Worm (Caenorhabditis elegans) whole organism, midembryonic: ENCODE results near the gene T08H10.3.

Experiments used
- T22C8.4 ChIP-seq: fragments of 200-800 bp; sonication (Bioruptor generic); IDR thresholded peaks from 2 replicates; pipeline ENCODE4 v1.3.6; 2022; ENCODE audit warnings: missing genetic modification characterization, missing compliant biosample characterization
- cog-1 ChIP-seq: sonication (generic microtip); optimal IDR thresholded peaks from 2 replicates; lab custom pipeline; 2016; ENCODE audit warnings: missing genetic modification characterization, missing compliant biosample characterization
- flt-1 ChIP-seq: fragments of 200-800 bp; sonication (Bioruptor generic); IDR thresholded peaks from 2 replicates; pipeline ENCODE4 v1.3.6; 2022; ENCODE audit warnings: missing genetic modification characterization, missing compliant biosample characterization
- klf-2 ChIP-seq: fragments of 200-800 bp; sonication (Bioruptor generic); conservative IDR thresholded peaks from 2 replicates; pipeline ENCODE4 v1.3.6; 2022; ENCODE audit warnings: missing genetic modification reagents, missing genetic modification characterization, missing compliant biosample characterization
- ref-1 ChIP-seq: fragments of 200-800 bp; sonication (Bioruptor generic); conservative IDR thresholded peaks from 2 replicates; pipeline ENCODE4 v1.3.6; 2022; ENCODE audit warnings: missing genetic modification reagents, missing genetic modification characterization, missing compliant biosample characterization
- tab-1 ChIP-seq: fragments of 200-800 bp; sonication (Bioruptor generic); IDR thresholded peaks from 2 replicates; pipeline ENCODE4 v1.3.6; 2022; ENCODE audit warnings: missing genetic modification characterization, missing compliant biosample characterization
- ztf-23 ChIP-seq: fragments of 200-800 bp; sonication (Bioruptor generic); IDR thresholded peaks from 2 replicates; pipeline ENCODE4 v1.3.6; 2022; ENCODE audit warnings: missing genetic modification reagents, missing genetic modification characterization, missing compliant biosample characterization
- ztf-29 ChIP-seq: fragments of 200-800 bp; sonication (Bioruptor generic); IDR thresholded peaks from 2 replicates; pipeline ENCODE4 v1.3.6; 2022; ENCODE audit warnings: missing genetic modification reagents, missing genetic modification characterization, missing compliant biosample characterization

DNA sequence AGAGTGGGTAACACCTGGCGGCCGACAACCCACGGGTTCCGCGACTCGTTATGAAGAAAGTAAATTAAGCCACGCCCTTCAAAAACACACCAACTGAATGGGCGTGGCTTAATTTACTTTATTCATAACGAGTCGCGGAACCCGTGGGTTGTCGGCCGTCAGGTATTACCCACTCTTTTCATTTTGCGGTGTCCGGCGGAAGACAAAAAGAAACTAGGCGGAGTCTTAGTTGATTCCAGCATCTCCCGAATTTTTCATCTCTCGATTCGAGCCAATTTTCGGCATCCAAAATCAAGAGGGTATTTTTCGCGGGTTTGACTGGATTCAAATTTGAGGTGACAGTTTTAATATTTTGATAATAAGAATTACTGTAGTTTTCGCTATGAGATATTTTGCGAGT lies 23.5 kb upstream of the T08H10.3 start:
- no peak for TF ChIP-seq flt-1 (GFP tag; lab: Robert Waterston, UW)
- TF ChIP-seq ztf-23 (GFP tag; lab: Robert Waterston, UW) = no peak
- TF ChIP-seq ref-1 (GFP tag; lab: Robert Waterston, UW) = no peak
- TF ChIP-seq cog-1 (tag; lab: Kevin White, UChicago) = no peak
- TF ChIP-seq tab-1 (GFP tag; lab: Robert Waterston, UW) = no peak
- no peak for TF ChIP-seq T22C8.4 (GFP tag; lab: Robert Waterston, UW)
- no peak for TF ChIP-seq ztf-29
- TF ChIP-seq klf-2 = no peak
